Worm (Caenorhabditis elegans) whole organism, young adult: Measurements from ENCODE around the gene pam-1.
A peak's percentile ranks its signal among the peaks of the same experiment; 100 is the strongest.

Experiments used
- B0336.3 ChIP-seq: fragments of 200-800 bp; sonication (Bioruptor generic); IDR thresholded peaks from 2 replicates; pipeline ENCODE4 v1.3.6; 2022; ENCODE audit warnings: missing genetic modification characterization, missing compliant biosample characterization
- C17E4.6 ChIP-seq: fragments of 200-800 bp; sonication (Bioruptor generic); IDR thresholded peaks from 2 replicates; pipeline ENCODE4 v1.3.6; 2022; ENCODE audit warnings: missing genetic modification reagents, missing genetic modification characterization, missing compliant biosample characterization
- D2030.7 ChIP-seq: fragments of 200-800 bp; sonication (Bioruptor generic); IDR thresholded peaks from 2 replicates; pipeline ENCODE4 v1.3.6; 2022; ENCODE audit warnings: missing genetic modification reagents, missing genetic modification characterization, missing compliant biosample characterization
- F10E7.11 ChIP-seq: sonication (generic microtip); optimal IDR thresholded peaks from 2 replicates; lab custom pipeline; 2017; ENCODE audit warnings: mild to moderate bottlenecking, missing genetic modification characterization, moderate library complexity, missing compliant biosample characterization
- F23B12.7 ChIP-seq: sonication (generic microtip); optimal IDR thresholded peaks from 2 replicates; lab custom pipeline; 2017; ENCODE audit warnings: missing genetic modification characterization, mild to moderate bottlenecking, missing compliant biosample characterization, antibody characterized with exemption, moderate library complexity; ENCODE audit not compliant: insufficient read depth
- F57A8.1 ChIP-seq: fragments of 200-800 bp; sonication (Bioruptor generic); optimal IDR thresholded peaks from 2 replicates; lab custom pipeline; 2018; ENCODE audit warnings: mild to moderate bottlenecking, missing genetic modification characterization, moderate library complexity, missing compliant biosample characterization
- F57C9.4 ChIP-seq: sonication (generic microtip); optimal IDR thresholded peaks from 2 replicates; lab custom pipeline; 2017; ENCODE audit warnings: mild to moderate bottlenecking, missing genetic modification characterization, missing compliant biosample characterization
- Y53G8AR.9 ChIP-seq: fragments of 200-800 bp; sonication (Bioruptor generic); conservative IDR thresholded peaks from 2 replicates; pipeline ENCODE4 v1.3.6; 2022; ENCODE audit warnings: missing genetic modification reagents, missing genetic modification characterization, missing compliant biosample characterization
- aptf-2 ChIP-seq: fragments of 200-800 bp; sonication (Bioruptor generic); conservative IDR thresholded peaks from 2 replicates; pipeline ENCODE4 v1.3.6; 2022; ENCODE audit warnings: missing genetic modification reagents, missing genetic modification characterization, missing compliant biosample characterization
- atf-7 ChIP-seq: sonication (generic microtip); optimal IDR thresholded peaks from 2 replicates; lab custom pipeline; 2017; ENCODE audit warnings: mild to moderate bottlenecking, missing genetic modification characterization, missing compliant biosample characterization
- athp-1 ChIP-seq: sonication (generic microtip); optimal IDR thresholded peaks from 2 replicates; lab custom pipeline; 2017; ENCODE audit warnings: mild to moderate bottlenecking, missing genetic modification characterization, missing compliant biosample characterization
- attf-3 ChIP-seq: fragments of 200-800 bp; sonication (Bioruptor generic); conservative IDR thresholded peaks from 2 replicates; pipeline ENCODE4 v1.3.6; 2022; ENCODE audit warnings: missing genetic modification reagents, missing genetic modification characterization, missing compliant biosample characterization
- attf-5 ChIP-seq: fragments of 200-800 bp; sonication (Bioruptor generic); optimal IDR thresholded peaks from 2 replicates; lab custom pipeline; 2018; ENCODE audit warnings: mild to moderate bottlenecking, missing genetic modification characterization, missing compliant biosample characterization
- ccch-3 ChIP-seq: fragments of 200-800 bp; sonication (Bioruptor generic); optimal IDR thresholded peaks from 2 replicates; lab custom pipeline; 2018; ENCODE audit warnings: mild to moderate bottlenecking, missing genetic modification characterization, missing compliant biosample characterization
- cebp-1 ChIP-seq, 2 experiments: fragments of 200-800 bp in 1 of 2; sonication (Bioruptor generic) in 1 of 2; sonication (generic microtip) in 1 of 2; IDR thresholded peaks in 1 of 2; optimal IDR thresholded peaks in 1 of 2; 2 replicates each; pipeline versions ENCODE4 v1.3.6 to Lab custom; 2017 to 2022; ENCODE audit warnings: missing compliant biosample characterization in 2 of 2, missing genetic modification characterization in 2 of 2, mild to moderate bottlenecking in 1 of 2, missing genetic modification reagents in 1 of 2, moderate library complexity in 1 of 2
- ceh-27 ChIP-seq: fragments of 200-800 bp; sonication (Bioruptor generic); optimal IDR thresholded peaks from 2 replicates; lab custom pipeline; 2018; ENCODE audit warnings: mild to moderate bottlenecking, missing genetic modification characterization, moderate library complexity, missing compliant biosample characterization
- dox-1 ChIP-seq: fragments of 200-800 bp; sonication (Bioruptor generic); IDR thresholded peaks from 2 replicates; pipeline ENCODE4 v1.3.6; 2022; ENCODE audit warnings: missing genetic modification reagents, missing genetic modification characterization, missing compliant biosample characterization
- egl-18 ChIP-seq: fragments of 200-800 bp; sonication (Bioruptor generic); IDR thresholded peaks from 2 replicates; pipeline ENCODE4 v1.3.6; 2022; ENCODE audit warnings: missing genetic modification reagents, missing genetic modification characterization, missing compliant biosample characterization
- egrh-3 ChIP-seq: fragments of 200-800 bp; sonication (Bioruptor generic); IDR thresholded peaks from 2 replicates; pipeline ENCODE4 v1.3.6; 2022; ENCODE audit warnings: missing genetic modification reagents, missing genetic modification characterization, missing compliant biosample characterization
- gei-17 ChIP-seq: fragments of 200-800 bp; sonication (Bioruptor generic); optimal IDR thresholded peaks from 2 replicates; lab custom pipeline; 2018; ENCODE audit warnings: mild to moderate bottlenecking, missing genetic modification characterization, missing compliant biosample characterization
- him-1 ChIP-seq: sonication (generic microtip); optimal IDR thresholded peaks from 2 replicates; lab custom pipeline; 2016; ENCODE audit warnings: missing genotype, missing genetic modification reagents, missing genetic modification characterization, missing compliant biosample characterization
- hlh-12 ChIP-seq: sonication (generic microtip); optimal IDR thresholded peaks from 2 replicates; lab custom pipeline; 2016; ENCODE audit warnings: missing genetic modification characterization, missing compliant biosample characterization
- hsf-1 ChIP-seq: fragments of 200-800 bp; sonication (Bioruptor generic); IDR thresholded peaks from 2 replicates; pipeline ENCODE4 v1.3.6; 2022; ENCODE audit warnings: missing genetic modification reagents, missing genetic modification characterization, missing compliant biosample characterization
- let-607 ChIP-seq, 2 experiments: fragments of 200-800 bp in 1 of 2; sonication (Bioruptor generic) in 1 of 2; sonication (generic microtip) in 1 of 2; optimal IDR thresholded peaks; 2 replicates each; lab custom pipeline; 2016 to 2018; ENCODE audit warnings: mild to moderate bottlenecking in 2 of 2, missing compliant biosample characterization in 2 of 2, missing genetic modification characterization in 2 of 2, moderate library complexity in 2 of 2, missing genotype in 1 of 2
- lsl-1 ChIP-seq: fragments of 200-800 bp; sonication (Bioruptor generic); optimal IDR thresholded peaks from 2 replicates; lab custom pipeline; 2018; ENCODE audit warnings: mild to moderate bottlenecking, missing genetic modification characterization, moderate library complexity, missing compliant biosample characterization
- madf-6 ChIP-seq: fragments of 200-800 bp; sonication (Bioruptor generic); IDR thresholded peaks from 2 replicates; pipeline ENCODE4 v1.3.6; 2022; ENCODE audit warnings: missing genetic modification reagents, missing genetic modification characterization, missing compliant biosample characterization
- mcd-1 ChIP-seq: fragments of 200-800 bp; sonication (Bioruptor generic); IDR thresholded peaks from 2 replicates; pipeline ENCODE4 v1.3.6; 2022; ENCODE audit warnings: missing genetic modification reagents, missing genetic modification characterization, missing compliant biosample characterization
- nfyb-1 ChIP-seq: fragments of 200-800 bp; sonication (Bioruptor generic); IDR thresholded peaks from 2 replicates; pipeline ENCODE4 v1.3.6; 2022; ENCODE audit warnings: missing genetic modification reagents, missing genetic modification characterization, missing compliant biosample characterization
- nhr-120 ChIP-seq: fragments of 200-800 bp; sonication (Bioruptor generic); IDR thresholded peaks from 2 replicates; pipeline ENCODE4 v1.3.6; 2022; ENCODE audit warnings: missing genetic modification characterization, missing compliant biosample characterization
- nhr-90 ChIP-seq: sonication (generic microtip); optimal IDR thresholded peaks from 2 replicates; lab custom pipeline; 2016; ENCODE audit warnings: missing genotype, mild to moderate bottlenecking, missing genetic modification characterization, missing compliant biosample characterization
- rcor-1 ChIP-seq: fragments of 200-800 bp; sonication (Bioruptor generic); IDR thresholded peaks from 2 replicates; pipeline ENCODE4 v1.3.6; 2022; ENCODE audit warnings: missing genetic modification reagents, missing genetic modification characterization, missing compliant biosample characterization
- rpc-1 ChIP-seq, 2 experiments: fragments of 150-350 bp in 1 of 2; sonication (generic microtip) in 1 of 2; optimal IDR thresholded peaks; 2 replicates each; lab custom pipeline; 2014 to 2018; ENCODE audit warnings: missing biosample characterization in 1 of 2, missing genetic modification characterization in 1 of 2, missing genetic modification reagents in 1 of 2, missing genotype in 1 of 2
- sea-2 ChIP-seq: fragments of 200-800 bp; sonication (Bioruptor generic); IDR thresholded peaks from 2 replicates; pipeline ENCODE4 v1.3.6; 2022; ENCODE audit warnings: missing genetic modification characterization, missing compliant biosample characterization
- snpc-1.3 ChIP-seq: sonication (generic microtip); optimal IDR thresholded peaks from 2 replicates; lab custom pipeline; 2017; ENCODE audit warnings: missing genetic modification characterization, mild to moderate bottlenecking, missing compliant biosample characterization, antibody characterized with exemption, moderate library complexity, missing genotype, missing genetic modification reagents; ENCODE audit not compliant: insufficient read depth
- snpc-3.4 ChIP-seq: sonication (generic microtip); optimal IDR thresholded peaks from 2 replicates; lab custom pipeline; 2017; ENCODE audit warnings: missing genetic modification characterization, mild to moderate bottlenecking, missing compliant biosample characterization, antibody characterized with exemption, moderate library complexity, missing genotype, missing genetic modification reagents
- snpc-4 ChIP-seq, 5 experiments: fragments of 150-350 bp in 1 of 5; sonication (generic microtip) in 4 of 5; optimal IDR thresholded peaks; 2 replicates each; lab custom pipeline; 2014 to 2018; ENCODE audit warnings: missing genetic modification characterization in 5 of 5, missing biosample characterization in 3 of 5, antibody characterized with exemption in 2 of 5, mild to moderate bottlenecking in 2 of 5, missing compliant biosample characterization in 2 of 5, missing genotype in 2 of 5, moderate library complexity in 2 of 5, missing genetic modification reagents in 1 of 5
- sptf-2 ChIP-seq: fragments of 200-800 bp; sonication (Bioruptor generic); optimal IDR thresholded peaks from 2 replicates; lab custom pipeline; 2018; ENCODE audit warnings: mild to moderate bottlenecking, missing genetic modification characterization, missing compliant biosample characterization
- unc-130 ChIP-seq: sonication (generic microtip); optimal IDR thresholded peaks from 2 replicates; lab custom pipeline; 2016; ENCODE audit warnings: missing genetic modification reagents, missing genetic modification characterization, missing compliant biosample characterization
- xnd-1 ChIP-seq: sonication (generic microtip); optimal IDR thresholded peaks from 2 replicates; lab custom pipeline; 2016; ENCODE audit warnings: missing genotype, missing genetic modification reagents, missing genetic modification characterization, missing compliant biosample characterization
- zim-3 ChIP-seq: sonication (generic microtip); optimal IDR thresholded peaks from 2 replicates; lab custom pipeline; 2017; ENCODE audit warnings: mild to moderate bottlenecking, missing genetic modification characterization, moderate library complexity, missing compliant biosample characterization
- ztf-22 ChIP-seq: fragments of 200-800 bp; sonication (Bioruptor generic); optimal IDR thresholded peaks from 2 replicates; lab custom pipeline; 2018; ENCODE audit warnings: mild to moderate bottlenecking, missing genetic modification characterization, moderate library complexity, missing compliant biosample characterization
- ztf-25 ChIP-seq: fragments of 200-800 bp; sonication (Bioruptor generic); IDR thresholded peaks from 2 replicates; pipeline ENCODE4 v1.3.6; 2022; ENCODE audit warnings: missing genetic modification reagents, missing genetic modification characterization, missing compliant biosample characterization
- ztf-3 ChIP-seq: fragments of 200-800 bp; sonication (Bioruptor generic); optimal IDR thresholded peaks from 2 replicates; lab custom pipeline; 2018; ENCODE audit warnings: mild to moderate bottlenecking, missing genetic modification characterization, missing compliant biosample characterization

Gene pam-1

ce11 chrIV:7561614-7562142 is 11.1 kb upstream of the pam-1 start, which contains the start of gene ima-3 (continued):
- TF ChIP-seq nfyb-1 (GFP tag; lab: Robert Waterston, UW) (no peak), mcd-1 (GFP tag; lab: Robert Waterston, UW) (0 out of 2 replicates have a peak, but pooled peaks have one; percentile 44), F10E7.11 (tag; lab: Kevin White, UChicago) (no peak), cebp-1 (GFP tag; IDR thresholded peaks at IDR 0.05; lab: Robert Waterston, UW) (no peak), cebp-1 (tag; optimal IDR thresholded peaks at IDR 0.05; lab: Kevin White, UChicago) (peak; percentile 75), ztf-3 (GFP tag; lab: Kevin White, UChicago) (no peak), sptf-2 (GFP tag; lab: Kevin White, UChicago) (no peak), athp-1 (no peak), aptf-2 (no peak), snpc-3.4 (tag; lab: Kevin White, UChicago) (no peak), snpc-1.3 (tag; lab: Kevin White, UChicago) (no peak), D2030.7 (GFP tag; lab: Robert Waterston, UW) (no peak; the same call in 1 of the 2 replicates), nhr-90 (tag; lab: Kevin White, UChicago) (no peak), F23B12.7 (tag; lab: Kevin White, UChicago) (peak; percentile 78), dox-1 (GFP tag; lab: Robert Waterston, UW) (peak; percentile 28; the same call in 1 of the 2 replicates), nhr-120 (GFP tag; lab: Robert Waterston, UW) (no peak)
- TF ChIP-seq, all 124 proteins: peak for 9

- no peak for TF ChIP-seq egrh-3 (GFP tag; lab: Robert Waterston, UW)
- TF ChIP-seq ceh-27: no peak
- no peak for TF ChIP-seq atf-7
- TF ChIP-seq egl-18: no peak
- no peak for TF ChIP-seq B0336.3 (GFP tag; lab: Robert Waterston, UW)
- no peak for TF ChIP-seq ztf-22
- TF ChIP-seq unc-130 (GFP tag; lab: Kevin White, UChicago): no peak
- no peak for TF ChIP-seq hlh-12 (tag; lab: Kevin White, UChicago)
- TF ChIP-seq snpc-4 (GFP tag; optimal IDR thresholded peaks at IDR 0.05; lab: Kevin White, UChicago): no peak
- peak in 1 of 4 experiments; percentile 0 for TF ChIP-seq snpc-4 (tag; optimal IDR thresholded peaks at IDR 0.05; lab: Kevin White, UChicago)
- TF ChIP-seq gei-17 (GFP tag; lab: Kevin White, UChicago): no peak
- TF ChIP-seq hsf-1: peak; percentile 51; the same call in 1 of the 2 replicates
- no peak for TF ChIP-seq zim-3 (tag; lab: Kevin White, UChicago)
- TF ChIP-seq sea-2 (GFP tag; lab: Robert Waterston, UW): no peak
- no peak for TF ChIP-seq rcor-1 (GFP tag; lab: Robert Waterston, UW)
- no peak for TF ChIP-seq rpc-1 (optimal IDR thresholded peaks at IDR 0.05; lab: Kevin White, UChicago)
- TF ChIP-seq rpc-1 (tag; optimal IDR thresholded peaks at IDR 0.05; lab: Kevin White, UChicago): no peak
- no peak for TF ChIP-seq F57A8.1
- TF ChIP-seq ztf-25 (GFP tag; lab: Robert Waterston, UW): no peak
- TF ChIP-seq madf-6: peak; percentile 21; the same call in 1 of the 2 replicates
- peak; percentile 33 for TF ChIP-seq snpc-3.4 (tag; lab: Kevin White, UChicago)
- TF ChIP-seq mcd-1 (GFP tag; lab: Robert Waterston, UW): no peak
- TF ChIP-seq lsl-1 (GFP tag; lab: Kevin White, UChicago): no peak
- no peak for TF ChIP-seq nhr-120 (GFP tag; lab: Robert Waterston, UW)
- TF ChIP-seq athp-1: no peak
- TF ChIP-seq xnd-1: no peak
- TF ChIP-seq Y53G8AR.9 (GFP tag; lab: Robert Waterston, UW): no peak
- no peak for TF ChIP-seq cebp-1 (GFP tag; IDR thresholded peaks at IDR 0.05; lab: Robert Waterston, UW)
- no peak for TF ChIP-seq cebp-1 (tag; optimal IDR thresholded peaks at IDR 0.05; lab: Kevin White, UChicago)
- TF ChIP-seq F57C9.4 (tag; lab: Kevin White, UChicago): no peak
- no peak for TF ChIP-seq F23B12.7 (tag; lab: Kevin White, UChicago)
- no peak for TF ChIP-seq ccch-3 (GFP tag; lab: Kevin White, UChicago)
- no peak for TF ChIP-seq C17E4.6 (GFP tag; lab: Robert Waterston, UW)
- no peak for TF ChIP-seq him-1 (tag; lab: Kevin White, UChicago)
- no peak for TF ChIP-seq attf-5 (GFP tag; lab: Kevin White, UChicago)
- no peak for TF ChIP-seq attf-3 (GFP tag; lab: Robert Waterston, UW)
- no peak for TF ChIP-seq let-607 (tag; optimal IDR thresholded peaks at IDR 0.05; lab: Kevin White, UChicago)
Observed at ce11 chrIV:7559237-7559636, 8.6 kb upstream of the pam-1 start.
